Worm (Caenorhabditis elegans) whole organism, young adult: ENCODE measurements around the gene srt-36.

ENCODE experiments used
- C17E4.6 ChIP-seq: fragments of 200-800 bp; sonication (Bioruptor generic); IDR thresholded peaks from 2 replicates; pipeline ENCODE4 v1.3.6; 2022; ENCODE audit warnings: missing genetic modification reagents, missing genetic modification characterization, missing compliant biosample characterization
- Y67H2A.10 ChIP-seq: fragments of 200-800 bp; sonication (Bioruptor generic); conservative IDR thresholded peaks from 2 replicates; pipeline ENCODE4 v1.3.6; 2022; ENCODE audit warnings: missing genetic modification reagents, missing genetic modification characterization, missing compliant biosample characterization
- Y79H2A.3 ChIP-seq: fragments of 200-800 bp; sonication (Bioruptor generic); conservative IDR thresholded peaks from 2 replicates; pipeline ENCODE4 v1.3.6; 2022; ENCODE audit warnings: missing genetic modification reagents, missing genetic modification characterization, missing compliant biosample characterization
- bed-1 ChIP-seq: fragments of 200-800 bp; sonication (Bioruptor generic); IDR thresholded peaks from 2 replicates; pipeline ENCODE4 v1.3.6; 2022; ENCODE audit warnings: missing genetic modification reagents, missing genetic modification characterization, missing compliant biosample characterization
- ekl-4 ChIP-seq: fragments of 200-800 bp; sonication (Bioruptor generic); IDR thresholded peaks from 2 replicates; pipeline ENCODE4 v1.3.6; 2022; ENCODE audit warnings: missing genetic modification reagents, missing genetic modification characterization, missing compliant biosample characterization
- him-1 ChIP-seq: sonication (generic microtip); optimal IDR thresholded peaks from 2 replicates; lab custom pipeline; 2016; ENCODE audit warnings: missing genotype, missing genetic modification reagents, missing genetic modification characterization, missing compliant biosample characterization
- hsf-1 ChIP-seq: fragments of 200-800 bp; sonication (Bioruptor generic); IDR thresholded peaks from 2 replicates; pipeline ENCODE4 v1.3.6; 2022; ENCODE audit warnings: missing genetic modification reagents, missing genetic modification characterization, missing compliant biosample characterization
- lin-35 ChIP-seq, 3 experiments: fragments of 150-350 bp in 2 of 3; sonication (generic microtip) in 1 of 3; optimal IDR thresholded peaks; 2 replicates each; lab custom pipeline; 2014 to 2018; ENCODE audit warnings: missing biosample characterization in 3 of 3, missing genetic modification characterization in 3 of 3, missing genetic modification reagents in 3 of 3
- nfya-1 ChIP-seq: sonication (generic microtip); optimal IDR thresholded peaks from 2 replicates; lab custom pipeline; 2017; ENCODE audit warnings: antibody characterized with exemption, missing compliant biosample characterization, missing genetic modification characterization, borderline replicate concordance; ENCODE audit not compliant: insufficient read depth
- xnd-1 ChIP-seq: sonication (generic microtip); optimal IDR thresholded peaks from 2 replicates; lab custom pipeline; 2016; ENCODE audit warnings: missing genotype, missing genetic modification reagents, missing genetic modification characterization, missing compliant biosample characterization
- ztf-18 ChIP-seq: sonication (generic microtip); optimal IDR thresholded peaks from 2 replicates; lab custom pipeline; 2016; ENCODE audit warnings: missing genotype, mild to moderate bottlenecking, missing genetic modification characterization, missing compliant biosample characterization

DNA sequence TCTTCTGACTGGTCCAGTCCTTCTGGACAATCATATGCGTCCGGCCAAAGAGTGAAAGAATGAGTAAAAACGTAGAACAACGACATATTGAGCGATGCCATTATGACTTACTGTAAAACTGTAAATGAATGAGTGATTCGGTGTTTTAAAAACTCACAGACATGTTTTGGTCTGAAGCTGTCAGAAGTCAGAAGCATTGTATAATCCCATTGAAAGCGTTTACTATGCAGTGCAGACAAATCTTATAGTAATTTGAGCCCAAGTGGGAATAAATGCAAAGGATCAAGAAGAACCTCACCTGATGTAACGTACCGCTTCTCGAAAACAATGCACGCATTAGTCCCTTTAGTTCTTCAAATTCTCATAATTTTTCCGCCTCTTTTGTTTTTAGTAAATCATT, 8.0 kb downstream of the srt-36 start, which contains the start of gene srt-3:
- no peak for TF ChIP-seq xnd-1 (tag; lab: Kevin White, UChicago)
- no peak for TF ChIP-seq ztf-18 (tag; lab: Kevin White, UChicago)
- TF ChIP-seq him-1 (tag; lab: Kevin White, UChicago): no peak
- no peak for TF ChIP-seq Y79H2A.3 (GFP tag; lab: Robert Waterston, UW)
- no peak for TF ChIP-seq lin-35 (GFP tag; optimal IDR thresholded peaks at IDR 0.05; lab: Kevin White, UChicago)
- no peak for TF ChIP-seq Y67H2A.10 (GFP tag; lab: Robert Waterston, UW)
- no peak for TF ChIP-seq bed-1 (GFP tag; lab: Robert Waterston, UW)
- no peak for TF ChIP-seq hsf-1 (GFP tag; lab: Robert Waterston, UW)
- no peak for TF ChIP-seq nfya-1
- no peak for TF ChIP-seq C17E4.6 (GFP tag; lab: Robert Waterston, UW)
- TF ChIP-seq ekl-4 (GFP tag; lab: Robert Waterston, UW): no peak
